Fruit fly (Drosophila melanogaster) whole organism, embryonic: ENCODE data around the gene CG31176.

Experiments
- Aef1 ChIP-seq: fragments of 200-800 bp; sonication (Bioruptor generic); IDR thresholded peaks from 3 replicates; pipeline ENCODE4 v1.3.6; 2022; ENCODE audit warnings: missing biosample characterization, missing genetic modification characterization
- B-H1 ChIP-seq: fragments of 200-800 bp; sonication (Bioruptor generic); IDR thresholded peaks from 3 replicates; pipeline ENCODE4 v1.3.6; 2022; ENCODE audit warnings: missing biosample characterization, missing genetic modification characterization
- Bteb2 ChIP-seq: fragments of 200-800 bp; sonication (Bioruptor generic); optimal IDR thresholded peaks from 2 replicates; lab custom pipeline; 2016; ENCODE audit warnings: missing biosample characterization, missing genetic modification characterization
- CG10654 ChIP-seq: fragments of 200-800 bp; sonication (Bioruptor generic); optimal IDR thresholded peaks from 2 replicates; lab custom pipeline; 2016; ENCODE audit warnings: missing biosample characterization, missing genetic modification characterization
- CG11247 ChIP-seq: fragments of 200-800 bp; sonication (Bioruptor generic); IDR thresholded peaks from 2 replicates; pipeline ENCODE4 v1.3.6; 2022; ENCODE audit warnings: missing biosample characterization, missing genetic modification characterization
- CG11504 ChIP-seq: fragments of 200-800 bp; sonication (Bioruptor generic); optimal IDR thresholded peaks from 3 replicates; lab custom pipeline; 2019; ENCODE audit warnings: missing biosample characterization, mild to moderate bottlenecking, missing genetic modification characterization, moderate library complexity
- CG11695 ChIP-seq: fragments of 200-800 bp; sonication (Bioruptor generic); IDR thresholded peaks from 3 replicates; pipeline ENCODE4 v1.3.6; 2022; ENCODE audit warnings: missing biosample characterization, missing genetic modification characterization
- CG13296 ChIP-seq: fragments of 200-800 bp; sonication (Bioruptor generic); optimal IDR thresholded peaks from 3 replicates; lab custom pipeline; 2018; ENCODE audit warnings: missing biosample characterization, mild to moderate bottlenecking, missing genetic modification characterization
- CG14014 ChIP-seq: fragments of 200-800 bp; sonication (Bioruptor generic); IDR thresholded peaks from 2 replicates; pipeline ENCODE4 v1.3.6; 2022; ENCODE audit warnings: missing biosample characterization, missing genetic modification characterization
- CG14667 ChIP-seq: fragments of 200-800 bp; sonication (Bioruptor generic); IDR thresholded peaks from 2 replicates; pipeline ENCODE4 v1.3.6; 2022; ENCODE audit warnings: missing biosample characterization, missing genetic modification characterization
- CG14860 ChIP-seq: fragments of 200-800 bp; sonication (Bioruptor generic); IDR thresholded peaks from 3 replicates; pipeline ENCODE4 v1.3.6; 2022; ENCODE audit warnings: missing biosample characterization, missing genetic modification characterization; ENCODE audit not compliant: partially characterized antibody
- CG1603 ChIP-seq: fragments of 200-800 bp; sonication (Bioruptor generic); optimal IDR thresholded peaks from 2 replicates; lab custom pipeline; 2019; ENCODE audit warnings: missing biosample characterization, mild to moderate bottlenecking, missing genetic modification characterization, moderate library complexity
- CG17829 ChIP-seq: fragments of 200-800 bp; optimal IDR thresholded peaks from 2 replicates; lab custom pipeline; 2019; ENCODE audit warnings: missing biosample characterization, mild to moderate bottlenecking, missing genetic modification characterization, moderate library complexity
- CG2712 ChIP-seq: fragments of 200-800 bp; optimal IDR thresholded peaks from 3 replicates; lab custom pipeline; 2019; ENCODE audit warnings: missing biosample characterization, mild to moderate bottlenecking, missing genetic modification characterization, moderate library complexity
- CG32532 ChIP-seq: fragments of 200-800 bp; sonication (Bioruptor generic); IDR thresholded peaks from 2 replicates; pipeline ENCODE4 v1.3.6; 2022; ENCODE audit warnings: missing biosample characterization, missing genetic modification characterization
- CG33557 ChIP-seq: fragments of 200-800 bp; sonication (Bioruptor generic); optimal IDR thresholded peaks from 2 replicates; lab custom pipeline; 2019; ENCODE audit warnings: missing biosample characterization, mild to moderate bottlenecking, missing genetic modification characterization, moderate library complexity
- CG7271 ChIP-seq: fragments of 200-800 bp; sonication (Bioruptor generic); optimal IDR thresholded peaks from 2 replicates; lab custom pipeline; 2018; ENCODE audit warnings: missing biosample characterization, mild to moderate bottlenecking, missing genetic modification characterization, moderate library complexity
- CG8290 ChIP-seq, 3 experiments: fragments of 200-800 bp; sonication (Bioruptor generic); optimal IDR thresholded peaks; 2 replicates each; lab custom pipeline; 2016 to 2019; ENCODE audit warnings: missing biosample characterization in 3 of 3, missing genetic modification characterization in 3 of 3, mild to moderate bottlenecking in 2 of 3, moderate library complexity in 1 of 3
- CG8388 ChIP-seq: fragments of 200-800 bp; sonication (Bioruptor generic); optimal IDR thresholded peaks from 2 replicates; lab custom pipeline; 2019; ENCODE audit warnings: missing biosample characterization, mild to moderate bottlenecking, missing genetic modification characterization, moderate library complexity
- CG9817 ChIP-seq: fragments of 200-800 bp; sonication (Bioruptor generic); optimal IDR thresholded peaks from 2 replicates; lab custom pipeline; 2018; ENCODE audit warnings: missing biosample characterization, mild to moderate bottlenecking, missing genetic modification characterization, moderate library complexity
- Camta ChIP-seq: fragments of 200-800 bp; sonication (Bioruptor generic); optimal IDR thresholded peaks from 2 replicates; lab custom pipeline; 2016; ENCODE audit warnings: missing biosample characterization, missing genetic modification characterization
- Chrac-16 ChIP-seq: fragments of 200-800 bp; sonication (Bioruptor generic); optimal IDR thresholded peaks from 3 replicates; lab custom pipeline; 2016; ENCODE audit warnings: missing biosample characterization, missing genetic modification characterization
- CrebB ChIP-seq: fragments of 200-800 bp; sonication (Bioruptor generic); optimal IDR thresholded peaks from 3 replicates; lab custom pipeline; 2018; ENCODE audit warnings: missing biosample characterization, mild to moderate bottlenecking, missing genetic modification characterization
- Dbx ChIP-seq: fragments of 200-800 bp; sonication (Bioruptor generic); IDR thresholded peaks from 3 replicates; pipeline ENCODE4 v1.3.6; 2022; ENCODE audit warnings: missing biosample characterization, missing genetic modification characterization
- Drgx ChIP-seq: fragments of 200-800 bp; sonication (Bioruptor generic); IDR thresholded peaks from 2 replicates; pipeline ENCODE4 v1.3.6; 2022; ENCODE audit warnings: missing biosample characterization, missing genetic modification characterization
- GATAe ChIP-seq: fragments of 200-800 bp; sonication (Bioruptor generic); conservative IDR thresholded peaks from 2 replicates; pipeline ENCODE4 v1.3.6; 2022; ENCODE audit warnings: missing biosample characterization, missing genetic modification characterization
- HLH4C ChIP-seq: fragments of 200-800 bp; sonication (Bioruptor generic); IDR thresholded peaks from 3 replicates; pipeline ENCODE4 v1.3.6; 2022; ENCODE audit warnings: missing biosample characterization, missing genetic modification characterization; ENCODE audit not compliant: partially characterized antibody
- NC2β ChIP-seq: fragments of 200-800 bp; sonication (Bioruptor generic); optimal IDR thresholded peaks from 2 replicates; lab custom pipeline; 2016; ENCODE audit warnings: missing biosample characterization, missing genetic modification characterization
- Oli ChIP-seq: fragments of 200-800 bp; sonication (Bioruptor generic); optimal IDR thresholded peaks from 2 replicates; lab custom pipeline; 2018; ENCODE audit warnings: missing biosample characterization, mild to moderate bottlenecking, missing genetic modification characterization, moderate library complexity
- ase ChIP-seq: fragments of 200-800 bp; sonication (Bioruptor generic); IDR thresholded peaks from 3 replicates; pipeline ENCODE4 v1.3.6; 2022; ENCODE audit warnings: missing biosample characterization, missing genetic modification characterization
- bab2 ChIP-seq: fragments of 200-800 bp; sonication (Bioruptor generic); optimal IDR thresholded peaks from 2 replicates; lab custom pipeline; 2016; ENCODE audit warnings: missing biosample characterization, missing genetic modification characterization
- bcd ChIP-seq: fragments of 200-800 bp; sonication (Bioruptor generic); optimal IDR thresholded peaks from 2 replicates; lab custom pipeline; 2017; ENCODE audit warnings: missing biosample characterization, mild to moderate bottlenecking, missing genetic modification characterization
- br ChIP-seq: fragments of >200 bp; optimal IDR thresholded peaks from 2 replicates; lab custom pipeline; 2017
- caup ChIP-seq: fragments of 200-800 bp; sonication (Bioruptor generic); optimal IDR thresholded peaks from 3 replicates; lab custom pipeline; 2017; ENCODE audit warnings: missing biosample characterization, mild to moderate bottlenecking, missing genetic modification characterization, moderate library complexity; ENCODE audit not compliant: severe bottlenecking
- crc ChIP-seq: fragments of 200-800 bp; sonication (Bioruptor generic); optimal IDR thresholded peaks from 2 replicates; lab custom pipeline; 2016; ENCODE audit warnings: missing biosample characterization, missing genetic modification characterization
- esg ChIP-seq: fragments of 200-800 bp; sonication (Bioruptor generic); conservative IDR thresholded peaks from 2 replicates; pipeline ENCODE4 v1.3.6; 2022; ENCODE audit warnings: missing biosample characterization, missing genetic modification characterization
- fd3F ChIP-seq: fragments of 200-800 bp; sonication (Bioruptor generic); optimal IDR thresholded peaks from 2 replicates; lab custom pipeline; 2018; ENCODE audit warnings: missing biosample characterization, mild to moderate bottlenecking, missing genetic modification characterization, moderate library complexity
- ftz-f1 ChIP-seq: fragments of 200-800 bp; sonication (Bioruptor generic); optimal IDR thresholded peaks from 2 replicates; lab custom pipeline; 2016; ENCODE audit warnings: missing biosample characterization, missing genetic modification characterization
- insv ChIP-seq, 2 experiments: fragments of 200-800 bp; sonication (Bioruptor generic); optimal IDR thresholded peaks; 3 replicates each; lab custom pipeline; 2016 to 2018; ENCODE audit warnings: missing biosample characterization in 2 of 2, missing genetic modification characterization in 2 of 2
- lmd ChIP-seq: fragments of 200-800 bp; sonication (Bioruptor generic); IDR thresholded peaks from 2 replicates; pipeline ENCODE4 v1.3.6; 2022; ENCODE audit warnings: missing biosample characterization, missing genetic modification characterization
- lola ChIP-seq, 3 experiments: fragments of >200 bp in 2 of 3; fragments of 200-800 bp in 1 of 3; sonication (Bioruptor generic) in 1 of 3; optimal IDR thresholded peaks; 2 replicates each; lab custom pipeline; 2017 to 2019; ENCODE audit warnings: missing biosample characterization in 3 of 3, missing genetic modification characterization in 3 of 3, mild to moderate bottlenecking in 1 of 3, moderate library complexity in 1 of 3
- luna ChIP-seq: fragments of 200-800 bp; sonication (Bioruptor generic); optimal IDR thresholded peaks from 2 replicates; lab custom pipeline; 2016; ENCODE audit warnings: missing biosample characterization, missing genetic modification characterization
- mld ChIP-seq: fragments of 200-800 bp; sonication (Bioruptor generic); IDR thresholded peaks from 3 replicates; pipeline ENCODE4 v1.3.6; 2022; ENCODE audit warnings: missing biosample characterization, missing genetic modification characterization; ENCODE audit not compliant: partially characterized antibody
- nom ChIP-seq: fragments of 200-800 bp; sonication (Bioruptor generic); optimal IDR thresholded peaks from 2 replicates; lab custom pipeline; 2017; ENCODE audit warnings: missing biosample characterization, missing genetic modification characterization, mild to moderate bottlenecking, moderate library complexity, missing genetic modification reagents
- ranshi ChIP-seq: fragments of 200-800 bp; sonication (Bioruptor generic); IDR thresholded peaks from 2 replicates; pipeline ENCODE4 v1.3.6; 2022; ENCODE audit warnings: missing biosample characterization, missing genetic modification characterization
- slou ChIP-seq: fragments of 200-800 bp; sonication (Bioruptor generic); optimal IDR thresholded peaks from 3 replicates; lab custom pipeline; 2016; ENCODE audit warnings: missing biosample characterization, missing genetic modification characterization
- tll ChIP-seq, 2 experiments: fragments of 200-800 bp in 1 of 2; fragments of >200 bp in 1 of 2; sonication (Bioruptor generic) in 1 of 2; optimal IDR thresholded peaks; 2 replicates each; lab custom pipeline; 2017 to 2019; ENCODE audit warnings: missing biosample characterization in 2 of 2, missing genetic modification characterization in 2 of 2, mild to moderate bottlenecking in 1 of 2, moderate library complexity in 1 of 2
- twi ChIP-seq: fragments of 200-800 bp; optimal IDR thresholded peaks from 2 replicates; lab custom pipeline; 2019; ENCODE audit warnings: missing biosample characterization, mild to moderate bottlenecking, missing genetic modification characterization, moderate library complexity
- unc-4 ChIP-seq: fragments of 200-800 bp; sonication (Bioruptor generic); IDR thresholded peaks from 2 replicates; pipeline ENCODE4 v1.3.6; 2022; ENCODE audit warnings: missing biosample characterization, missing genetic modification characterization; ENCODE audit not compliant: partially characterized antibody

Gene CG31176

dm6 chr3R:21719934-21720431 is 523 bp upstream of the CG31176 start (continued):
- TF ChIP-seq unc-4 = no peak
- peak; percentile 8 for TF ChIP-seq CG1603 (tag; lab: Kevin White, UChicago)
- peak; percentile 47 for TF ChIP-seq fd3F (GFP tag; lab: Kevin White, UChicago)
- peak; percentile 56; the same call in 1 of the 2 replicates for TF ChIP-seq CG32532 (GFP tag; lab: Robert Waterston, UW)
- TF ChIP-seq slou (GFP tag; lab: Kevin White, UChicago) = peak; percentile 14
- TF ChIP-seq HLH4C (GFP tag; lab: Robert Waterston, UW) = no peak
- TF ChIP-seq lola (GFP tag; optimal IDR thresholded peaks at IDR 0.05; lab: Kevin White, UChicago) = peak in 1 of 3 experiments; percentile 20
- no peak for TF ChIP-seq NC2β (GFP tag; lab: Kevin White, UChicago)
- no peak for TF ChIP-seq B-H1 (GFP tag; lab: Robert Waterston, UW)
- no peak for TF ChIP-seq CG33557
- no peak for TF ChIP-seq br (lab: Kevin White, UChicago)
- peak; percentile 24 for TF ChIP-seq Chrac-16
- peak; percentile 49; the same call in 2 of the 3 replicates for TF ChIP-seq Aef1
- peak; percentile 16 for TF ChIP-seq bab2 (GFP tag; lab: Kevin White, UChicago)
- peak; percentile 59 for TF ChIP-seq CG8388 (GFP tag; lab: Kevin White, UChicago)
- peak; percentile 47 for TF ChIP-seq ranshi (GFP tag; lab: Robert Waterston, UW)
- no peak for TF ChIP-seq esg (GFP tag; lab: Robert Waterston, UW)
- no peak for TF ChIP-seq CG14860 (GFP tag; lab: Robert Waterston, UW)
- peak; percentile 53 for TF ChIP-seq CG13296 (GFP tag; lab: Kevin White, UChicago)
- no peak for TF ChIP-seq Dbx (GFP tag; lab: Robert Waterston, UW)
- TF ChIP-seq Camta = no peak
- no peak for TF ChIP-seq CG8290 (GFP tag; optimal IDR thresholded peaks at IDR 0.05; lab: Kevin White, UChicago)
- TF ChIP-seq CG8290 (tag; optimal IDR thresholded peaks at IDR 0.05; lab: Kevin White, UChicago) = no peak
- peak; percentile 55 for TF ChIP-seq Oli (tag; lab: Kevin White, UChicago)
- no peak for TF ChIP-seq GATAe
- TF ChIP-seq CG10654 (GFP tag; lab: Kevin White, UChicago) = no peak
- TF ChIP-seq lmd (GFP tag; lab: Robert Waterston, UW) = peak; percentile 39; the same call in 1 of the 2 replicates
- TF ChIP-seq caup (GFP tag; lab: Kevin White, UChicago) = peak; percentile 15
- no peak for TF ChIP-seq tll (GFP tag; optimal IDR thresholded peaks at IDR 0.05; lab: Kevin White, UChicago)
- TF ChIP-seq CG9817 = peak; percentile 29
- peak; percentile 54; the same call in 2 of the 3 replicates for TF ChIP-seq CG11695 (GFP tag; lab: Robert Waterston, UW)
- no peak for TF ChIP-seq mld
- peak; percentile 79 for TF ChIP-seq Drgx (GFP tag; lab: Robert Waterston, UW)
- TF ChIP-seq nom = peak; percentile 66
- TF ChIP-seq Bteb2 (GFP tag; lab: Kevin White, UChicago) = peak; percentile 33
- no peak for TF ChIP-seq ftz-f1 (GFP tag; lab: Kevin White, UChicago)
- no peak for TF ChIP-seq CrebB (tag; lab: Kevin White, UChicago)
- no peak for TF ChIP-seq CG17829 (tag; lab: Kevin White, UChicago)
- TF ChIP-seq ase (GFP tag; lab: Robert Waterston, UW) = peak; percentile 57; the same call in 2 of the 3 replicates
- no peak for TF ChIP-seq CG11247 (GFP tag; lab: Robert Waterston, UW)
- TF ChIP-seq CG2712 (tag; lab: Kevin White, UChicago) = peak; percentile 45
- TF ChIP-seq crc = no peak
- peak; percentile 66 for TF ChIP-seq CG11504
- no peak for TF ChIP-seq CG14667
- no peak for TF ChIP-seq insv (GFP tag; optimal IDR thresholded peaks at IDR 0.05; lab: Kevin White, UChicago)
- no peak for TF ChIP-seq CG7271
- no peak for TF ChIP-seq luna
- no peak for TF ChIP-seq CG14014
- TF ChIP-seq twi = no peak
- peak; percentile 49 for TF ChIP-seq bcd
